Worm (Caenorhabditis elegans) whole organism, midembryonic: ENCODE measurements around the gene clec-207.

Experiments
- T22C8.4 ChIP-seq: fragments of 200-800 bp; sonication (Bioruptor generic); IDR thresholded peaks from 2 replicates; pipeline ENCODE4 v1.3.6; 2022; ENCODE audit warnings: missing genetic modification characterization, missing compliant biosample characterization
- cog-1 ChIP-seq: sonication (generic microtip); optimal IDR thresholded peaks from 2 replicates; lab custom pipeline; 2016; ENCODE audit warnings: missing genetic modification characterization, missing compliant biosample characterization
- flt-1 ChIP-seq: fragments of 200-800 bp; sonication (Bioruptor generic); IDR thresholded peaks from 2 replicates; pipeline ENCODE4 v1.3.6; 2022; ENCODE audit warnings: missing genetic modification characterization, missing compliant biosample characterization
- klf-2 ChIP-seq: fragments of 200-800 bp; sonication (Bioruptor generic); conservative IDR thresholded peaks from 2 replicates; pipeline ENCODE4 v1.3.6; 2022; ENCODE audit warnings: missing genetic modification reagents, missing genetic modification characterization, missing compliant biosample characterization
- ref-1 ChIP-seq: fragments of 200-800 bp; sonication (Bioruptor generic); conservative IDR thresholded peaks from 2 replicates; pipeline ENCODE4 v1.3.6; 2022; ENCODE audit warnings: missing genetic modification reagents, missing genetic modification characterization, missing compliant biosample characterization
- ztf-23 ChIP-seq: fragments of 200-800 bp; sonication (Bioruptor generic); IDR thresholded peaks from 2 replicates; pipeline ENCODE4 v1.3.6; 2022; ENCODE audit warnings: missing genetic modification reagents, missing genetic modification characterization, missing compliant biosample characterization
- ztf-29 ChIP-seq: fragments of 200-800 bp; sonication (Bioruptor generic); IDR thresholded peaks from 2 replicates; pipeline ENCODE4 v1.3.6; 2022; ENCODE audit warnings: missing genetic modification reagents, missing genetic modification characterization, missing compliant biosample characterization

Gene clec-207

ce11 chrV:2146044-2146443 is 50.2 kb downstream of the clec-207 start, which contains the start of gene str-52:
TSS of gene str-52 (minus strand) at chrV:2146144.
- no peak for TF ChIP-seq cog-1 (tag; lab: Kevin White, UChicago)
- TF ChIP-seq klf-2 = no peak
- TF ChIP-seq ztf-29 = no peak
- no peak for TF ChIP-seq ztf-23 (GFP tag; lab: Robert Waterston, UW)
- no peak for TF ChIP-seq ref-1 (GFP tag; lab: Robert Waterston, UW)
- TF ChIP-seq flt-1 (GFP tag; lab: Robert Waterston, UW) = no peak
- no peak for TF ChIP-seq T22C8.4

ce11 chrV:2146795-2147194 is 50.9 kb downstream of the clec-207 start, which contains the start of gene srbc-20:
TSS of gene srbc-20 (plus strand) at chrV:2147095.
- TF ChIP-seq ztf-23 (GFP tag; lab: Robert Waterston, UW) (no peak), cog-1 (tag; lab: Kevin White, UChicago) (no peak), ref-1 (GFP tag; lab: Robert Waterston, UW) (no peak)
